Worm (Caenorhabditis elegans) whole organism, early embryonic: ENCODE results near the gene ech-6.

Experiments
- B0310.2 ChIP-seq: sonication (generic microtip); optimal IDR thresholded peaks from 2 replicates; lab custom pipeline; 2016; ENCODE audit warnings: mild to moderate bottlenecking, missing genetic modification characterization, missing compliant biosample characterization
- F13C5.2 ChIP-seq: sonication (generic microtip); optimal IDR thresholded peaks from 2 replicates; lab custom pipeline; 2017; ENCODE audit warnings: mild to moderate bottlenecking, missing genetic modification characterization, inconsistent platforms, missing compliant biosample characterization
- aly-1 ChIP-seq: sonication (generic microtip); optimal IDR thresholded peaks from 2 replicates; lab custom pipeline; 2016; ENCODE audit warnings: missing genetic modification characterization, missing compliant biosample characterization
- ama-1 ChIP-seq: fragments of 150-350 bp; optimal IDR thresholded peaks from 2 replicates; lab custom pipeline; 2014
- ceh-36 ChIP-seq: sonication (generic microtip); optimal IDR thresholded peaks from 2 replicates; lab custom pipeline; 2016; ENCODE audit warnings: missing genetic modification characterization, inconsistent platforms, missing compliant biosample characterization
- flt-1 ChIP-seq: fragments of 200-800 bp; sonication (Bioruptor generic); IDR thresholded peaks from 2 replicates; pipeline ENCODE4 v1.3.6; 2022; ENCODE audit warnings: missing genetic modification characterization, missing compliant biosample characterization
- hmg-4 ChIP-seq: fragments of 200-800 bp; sonication (Bioruptor generic); optimal IDR thresholded peaks from 2 replicates; lab custom pipeline; 2018; ENCODE audit warnings: mild to moderate bottlenecking, missing genetic modification characterization, missing compliant biosample characterization
- hnd-1 ChIP-seq: sonication (generic microtip); optimal IDR thresholded peaks from 2 replicates; lab custom pipeline; 2016; ENCODE audit warnings: missing genetic modification characterization, missing compliant biosample characterization
- pes-1 ChIP-seq: fragments of 200-800 bp; sonication (Bioruptor generic); IDR thresholded peaks from 2 replicates; pipeline ENCODE4 v1.3.6; 2022; ENCODE audit warnings: missing genetic modification reagents, missing genetic modification characterization, missing compliant biosample characterization
- sea-1 ChIP-seq: fragments of 200-800 bp; sonication (Bioruptor generic); conservative IDR thresholded peaks from 2 replicates; pipeline ENCODE4 v1.3.6; 2022; ENCODE audit warnings: missing genetic modification characterization, missing compliant biosample characterization
- tbx-11 ChIP-seq: fragments of 200-800 bp; sonication (Bioruptor generic); IDR thresholded peaks from 2 replicates; pipeline ENCODE4 v1.3.6; 2022; ENCODE audit warnings: missing genetic modification characterization, missing compliant biosample characterization
- tbx-37 ChIP-seq: fragments of 200-800 bp; sonication (Bioruptor generic); conservative IDR thresholded peaks from 2 replicates; pipeline ENCODE4 v1.3.6; 2022; ENCODE audit warnings: missing genetic modification reagents, missing genetic modification characterization, missing compliant biosample characterization

- TF ChIP-seq ama-1, result no peak
- no peak for TF ChIP-seq flt-1 (GFP tag; lab: Robert Waterston, UW)
- peak; percentile 33 for TF ChIP-seq hmg-4 (GFP tag; lab: Kevin White, UChicago)
- TF ChIP-seq hnd-1 (tag; lab: Kevin White, UChicago), result no peak
- TF ChIP-seq pes-1 (GFP tag; lab: Robert Waterston, UW), result no peak
- no peak for TF ChIP-seq ceh-36 (tag; lab: Kevin White, UChicago)
- TF ChIP-seq tbx-37 (GFP tag; lab: Robert Waterston, UW), result no peak
- no peak for TF ChIP-seq B0310.2
- TF ChIP-seq F13C5.2, result no peak
- TF ChIP-seq tbx-11 (GFP tag; lab: Robert Waterston, UW), result no peak
- TF ChIP-seq sea-1 (GFP tag; lab: Robert Waterston, UW), result no peak
- no peak for TF ChIP-seq aly-1 (tag; lab: Kevin White, UChicago)
These were observed 5.5 kb downstream of the ech-6 start, which contains the start of the genes iff-1 and cdk-1 for ce11 chrIII:9747133-9747532.
